Worm (Caenorhabditis elegans): ENCODE data around the gene F58F12.2.

- TF ChIP-seq ets-7 (tag; optimal IDR thresholded peaks at IDR 0.05) = no peak
- TF ChIP-seq tbx-11 (GFP tag; IDR thresholded peaks at IDR 0.05) = no peak
- no peak for TF ChIP-seq ceh-13 (GFP tag; optimal IDR thresholded peaks at IDR 0.05)
- TF ChIP-seq ceh-36 (tag; optimal IDR thresholded peaks at IDR 0.05) = no peak
These were observed 29.6 kb downstream of the F58F12.2 start for ce11 chrII:6358232-6358631.

Data from whole organism, early embryonic.